Fruit fly (Drosophila melanogaster) whole organism, adult: ENCODE results near the gene Pgk.

Experiments
- CG33017 ChIP-seq: fragments of 200-800 bp; sonication (Bioruptor generic); optimal IDR thresholded peaks from 2 replicates; lab custom pipeline; 2018; ENCODE audit warnings: missing biosample characterization, mild to moderate bottlenecking, missing genetic modification characterization, moderate library complexity
- CG7101 ChIP-seq: fragments of 200-800 bp; sonication (Bioruptor generic); optimal IDR thresholded peaks from 2 replicates; lab custom pipeline; 2018; ENCODE audit warnings: missing biosample characterization, mild to moderate bottlenecking, missing genetic modification characterization, moderate library complexity
- Crg-1 ChIP-seq: fragments of 200-800 bp; sonication (Bioruptor generic); optimal IDR thresholded peaks from 2 replicates; lab custom pipeline; 2016; ENCODE audit warnings: missing biosample characterization, missing genetic modification characterization
- Mnt ChIP-seq: fragments of 200-800 bp; sonication (Bioruptor generic); optimal IDR thresholded peaks from 2 replicates; lab custom pipeline; 2016; ENCODE audit warnings: missing biosample characterization, mild to moderate bottlenecking, missing genetic modification characterization
- cnc ChIP-seq, 2 experiments: fragments of >200 bp; optimal IDR thresholded peaks; 2 replicates each; lab custom pipeline; 2017
- tj ChIP-seq: fragments of 200-800 bp; sonication (Bioruptor generic); optimal IDR thresholded peaks from 3 replicates; lab custom pipeline; 2017; ENCODE audit warnings: missing biosample characterization, mild to moderate bottlenecking, missing genetic modification characterization, moderate library complexity

DNA sequence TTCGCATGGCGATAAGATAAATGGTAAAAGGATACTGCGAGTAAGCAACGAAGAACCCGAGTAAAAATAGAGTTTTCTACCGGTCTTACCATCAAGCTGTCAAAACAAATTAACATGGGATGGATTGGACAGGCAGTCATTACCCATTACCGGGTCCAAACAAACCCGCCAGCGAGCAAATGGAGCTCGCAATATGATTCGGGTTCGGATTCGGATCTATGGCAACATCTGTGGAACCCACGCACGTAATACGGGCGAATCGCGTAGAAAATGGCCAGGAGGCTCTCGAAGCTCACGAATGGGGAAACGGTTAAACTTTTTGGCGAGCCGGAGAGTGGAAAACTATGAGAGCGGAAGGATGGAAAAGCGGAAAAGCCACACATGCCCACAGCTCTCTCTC, 44.3 kb upstream of the Pgk start:
- TF ChIP-seq tj (GFP tag; lab: Kevin White, UChicago), result no peak
- TF ChIP-seq CG7101, result no peak
- no peak for TF ChIP-seq Mnt (GFP tag; lab: Kevin White, UChicago)
- TF ChIP-seq cnc (optimal IDR thresholded peaks at IDR 0.05; lab: Kevin White, UChicago), result no peak
- no peak for TF ChIP-seq Crg-1
- TF ChIP-seq CG33017 (tag; lab: Kevin White, UChicago), result no peak
